Fruit fly (Drosophila melanogaster): ENCODE results near the gene dpy.

dm6 chr2L:4475422-4475821, 138.7 kb downstream of the dpy start:
- TF ChIP-seq CG15710 (tag; optimal IDR thresholded peaks at IDR 0.05) (no peak), CG8159 (tag; optimal IDR thresholded peaks at IDR 0.05) (no peak), CG4496 (GFP tag; IDR thresholded peaks at IDR 0.05) (no peak), EcR (GFP tag; optimal IDR thresholded peaks at IDR 0.05) (no peak), CG14655 (GFP tag; optimal IDR thresholded peaks at IDR 0.05) (no peak), Ets98B (GFP tag; IDR thresholded peaks at IDR 0.05) (no peak), D1 (tag; optimal IDR thresholded peaks at IDR 0.05) (no peak), Pif1A (GFP tag; optimal IDR thresholded peaks at IDR 0.05) (no peak), CG32121 (GFP tag; IDR thresholded peaks at IDR 0.05) (no peak), CG8301 (tag; optimal IDR thresholded peaks at IDR 0.05) (no peak)
